Worm (Caenorhabditis elegans) whole organism, L1 larva: Measurements from ENCODE around the gene T12A2.21.

Experiments used
- C04F5.9 ChIP-seq: sonication (generic microtip); optimal IDR thresholded peaks from 2 replicates; lab custom pipeline; 2016; ENCODE audit warnings: missing genetic modification characterization, missing compliant biosample characterization
- C34B4.2 ChIP-seq: sonication (generic microtip); optimal IDR thresholded peaks from 2 replicates; lab custom pipeline; 2017; ENCODE audit warnings: mild to moderate bottlenecking, missing genetic modification characterization, missing compliant biosample characterization
- F16B12.6 ChIP-seq: fragments of 150-350 bp; optimal IDR thresholded peaks from 2 replicates; lab custom pipeline; 2014; ENCODE audit warnings: missing biosample characterization, missing genetic modification characterization
- aly-2 ChIP-seq: fragments of 150-350 bp; optimal IDR thresholded peaks from 2 replicates; lab custom pipeline; 2014; ENCODE audit warnings: missing biosample characterization, missing genetic modification characterization
- ama-1 ChIP-seq: fragments of 150-350 bp; optimal IDR thresholded peaks from 2 replicates; lab custom pipeline; 2014
- blmp-1 ChIP-seq: fragments of 150-350 bp; optimal IDR thresholded peaks from 2 replicates; lab custom pipeline; 2014; ENCODE audit warnings: missing biosample characterization, missing genetic modification characterization
- ceh-88 ChIP-seq: fragments of 200-800 bp; sonication (Bioruptor generic); IDR thresholded peaks from 2 replicates; pipeline ENCODE4 v1.3.6; 2022; ENCODE audit warnings: missing genetic modification characterization, missing compliant biosample characterization
- dpl-1 ChIP-seq, 3 experiments: fragments of 150-350 bp in 2 of 3; sonication (generic microtip) in 1 of 3; optimal IDR thresholded peaks; 2 replicates each; lab custom pipeline; 2014 to 2017; ENCODE audit warnings: missing biosample characterization in 3 of 3, missing genetic modification characterization in 3 of 3, missing genetic modification reagents in 3 of 3
- dsc-1 ChIP-seq: sonication (generic microtip); optimal IDR thresholded peaks from 2 replicates; lab custom pipeline; 2016; ENCODE audit warnings: mild to moderate bottlenecking, missing genetic modification characterization, missing compliant biosample characterization
- efl-1 ChIP-seq, 4 experiments: fragments of 150-350 bp; optimal IDR thresholded peaks in 3 of 4; peaks in 1 of 4; 1 replicate in 1 of 4; 2 replicates in 3 of 4; lab custom pipeline; 2014; ENCODE audit warnings: missing biosample characterization in 2 of 4, missing genetic modification characterization in 2 of 4, missing genetic modification reagents in 2 of 4
- egl-13 ChIP-seq: sonication (generic microtip); optimal IDR thresholded peaks from 2 replicates; lab custom pipeline; 2016; ENCODE audit warnings: missing genotype, missing genetic modification reagents, missing genetic modification characterization, missing compliant biosample characterization
- egl-27 ChIP-seq, 2 experiments: fragments of 150-350 bp in 1 of 2; sonication (generic microtip); optimal IDR thresholded peaks; 3 replicates each; lab custom pipeline; 2017 to 2018; ENCODE audit warnings: missing biosample characterization in 2 of 2, missing genetic modification characterization in 2 of 2, missing genetic modification reagents in 2 of 2
- elt-2 ChIP-seq: sonication (generic microtip); optimal IDR thresholded peaks from 2 replicates; lab custom pipeline; 2016; ENCODE audit warnings: missing genetic modification characterization, mild to moderate bottlenecking, inconsistent platforms, missing compliant biosample characterization, missing genetic modification reagents
- elt-3 ChIP-seq, 6 experiments: fragments of 150-350 bp in 1 of 6; sonication (generic microtip); optimal IDR thresholded peaks; 2 replicates each; lab custom pipeline; 2017 to 2018; ENCODE audit warnings: missing biosample characterization in 6 of 6, missing genetic modification characterization in 6 of 6, inconsistent platforms in 1 of 6
- fkh-10 ChIP-seq: sonication (generic microtip); optimal IDR thresholded peaks from 2 replicates; lab custom pipeline; 2017; ENCODE audit warnings: missing biosample characterization, missing genetic modification reagents, missing genetic modification characterization
- fkh-8 ChIP-seq: sonication (generic microtip); optimal IDR thresholded peaks from 2 replicates; lab custom pipeline; 2016; ENCODE audit warnings: mild to moderate bottlenecking, missing genetic modification characterization, missing compliant biosample characterization
- irx-1 ChIP-seq: sonication (generic microtip); optimal IDR thresholded peaks from 2 replicates; lab custom pipeline; 2016; ENCODE audit warnings: missing genetic modification characterization, missing compliant biosample characterization
- lin-13 ChIP-seq: fragments of 150-350 bp; optimal IDR thresholded peaks from 2 replicates; lab custom pipeline; 2014; ENCODE audit warnings: missing biosample characterization, missing genetic modification reagents, missing genetic modification characterization
- lin-15B ChIP-seq: fragments of 150-350 bp; sonication (generic microtip); optimal IDR thresholded peaks from 3 replicates; lab custom pipeline; 2014; ENCODE audit warnings: missing biosample characterization, missing genetic modification characterization
- lin-39 ChIP-seq: fragments of 150-350 bp; optimal IDR thresholded peaks from 2 replicates; lab custom pipeline; 2014; ENCODE audit warnings: missing biosample characterization, missing genetic modification reagents, missing genetic modification characterization
- lsy-2 ChIP-seq, 2 experiments: fragments of 150-350 bp; optimal IDR thresholded peaks; 2 replicates each; lab custom pipeline; 2014; ENCODE audit warnings: missing biosample characterization in 2 of 2, missing genetic modification characterization in 2 of 2
- mab-9 ChIP-seq: fragments of 200-800 bp; sonication (Bioruptor generic); IDR thresholded peaks from 2 replicates; pipeline ENCODE4 v1.3.6; 2022; ENCODE audit warnings: missing genetic modification reagents, missing genetic modification characterization, missing compliant biosample characterization
- mep-1 ChIP-seq: fragments of 150-350 bp; optimal IDR thresholded peaks from 2 replicates; lab custom pipeline; 2014; ENCODE audit warnings: missing biosample characterization, missing genetic modification characterization
- nhr-11 ChIP-seq: fragments of 150-350 bp; optimal IDR thresholded peaks from 2 replicates; lab custom pipeline; 2014; ENCODE audit warnings: missing biosample characterization, missing genetic modification characterization
- nhr-28 ChIP-seq: fragments of 150-350 bp; optimal IDR thresholded peaks from 2 replicates; lab custom pipeline; 2014; ENCODE audit warnings: missing biosample characterization, missing genetic modification characterization
- nhr-76 ChIP-seq: sonication (generic microtip); optimal IDR thresholded peaks from 2 replicates; lab custom pipeline; 2017; ENCODE audit warnings: missing biosample characterization, missing genetic modification characterization
- nhr-84 ChIP-seq: sonication (generic microtip); optimal IDR thresholded peaks from 2 replicates; lab custom pipeline; 2017; ENCODE audit warnings: missing biosample characterization, missing genetic modification characterization
- snpc-4 ChIP-seq: fragments of 150-350 bp; optimal IDR thresholded peaks from 2 replicates; lab custom pipeline; 2014; ENCODE audit warnings: missing biosample characterization, missing genetic modification characterization
- sup-37 ChIP-seq: fragments of 200-800 bp; sonication (Bioruptor generic); optimal IDR thresholded peaks from 2 replicates; lab custom pipeline; 2018; ENCODE audit warnings: mild to moderate bottlenecking, missing genetic modification characterization, missing compliant biosample characterization
- tbx-2 ChIP-seq: sonication (generic microtip); optimal IDR thresholded peaks from 2 replicates; lab custom pipeline; 2016; ENCODE audit warnings: missing genetic modification characterization, missing compliant biosample characterization
- unc-30 ChIP-seq: sonication (generic microtip); optimal IDR thresholded peaks from 2 replicates; lab custom pipeline; 2017; ENCODE audit warnings: missing biosample characterization, missing genetic modification characterization
- vab-15 ChIP-seq: sonication (generic microtip); optimal IDR thresholded peaks from 2 replicates; lab custom pipeline; 2017; ENCODE audit warnings: missing genotype, mild to moderate bottlenecking, missing genetic modification characterization, missing compliant biosample characterization
- xbp-1 ChIP-seq: sonication (generic microtip); optimal IDR thresholded peaks from 2 replicates; lab custom pipeline; 2016; ENCODE audit warnings: missing genetic modification characterization, missing compliant biosample characterization
- zag-1 ChIP-seq: fragments of 150-350 bp; optimal IDR thresholded peaks from 2 replicates; lab custom pipeline; 2014; ENCODE audit warnings: missing biosample characterization, missing genetic modification characterization
- ztf-11 ChIP-seq, 2 experiments: sonication (generic microtip); optimal IDR thresholded peaks; 2 replicates each; lab custom pipeline; 2016 to 2017; ENCODE audit warnings: missing genetic modification characterization in 2 of 2, missing biosample characterization in 1 of 2, missing compliant biosample characterization in 1 of 2
- ztf-4 ChIP-seq: fragments of 150-350 bp; optimal IDR thresholded peaks from 2 replicates; lab custom pipeline; 2014; ENCODE audit warnings: missing biosample characterization, missing genetic modification characterization

The T12A2.21 gene

DNA sequence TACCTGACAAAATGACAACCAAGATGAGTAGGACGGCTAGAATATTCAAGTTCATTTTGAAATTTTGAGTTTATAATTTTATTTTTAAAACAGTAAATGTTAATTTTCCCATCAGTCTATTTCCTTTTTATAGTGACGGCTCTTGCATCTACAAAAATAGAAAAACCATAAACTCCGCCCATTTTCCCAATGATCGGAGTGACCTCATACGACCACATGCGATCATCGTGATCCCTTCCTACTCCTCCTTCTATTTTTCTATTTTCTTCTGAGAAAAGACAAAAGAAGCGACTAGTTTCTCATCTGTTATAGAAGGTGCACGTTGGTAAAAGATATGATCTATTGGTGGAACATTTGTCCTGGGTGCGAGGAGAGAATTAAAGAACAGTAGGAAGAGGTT lies 21.1 kb downstream of the T12A2.21 start, which contains the start of gene C23G10.11 (continued):
- TF ChIP-seq elt-2 (tag; lab: Kevin White, UChicago) (no peak), vab-15 (tag; lab: Kevin White, UChicago) (no peak), aly-2 (no peak), ztf-4 (no peak), tbx-2 (tag; lab: Kevin White, UChicago) (no peak), nhr-76 (tag; lab: Kevin White, UChicago) (no peak), mep-1 (tag; lab: Kevin White, UChicago) (no peak)

DNA sequence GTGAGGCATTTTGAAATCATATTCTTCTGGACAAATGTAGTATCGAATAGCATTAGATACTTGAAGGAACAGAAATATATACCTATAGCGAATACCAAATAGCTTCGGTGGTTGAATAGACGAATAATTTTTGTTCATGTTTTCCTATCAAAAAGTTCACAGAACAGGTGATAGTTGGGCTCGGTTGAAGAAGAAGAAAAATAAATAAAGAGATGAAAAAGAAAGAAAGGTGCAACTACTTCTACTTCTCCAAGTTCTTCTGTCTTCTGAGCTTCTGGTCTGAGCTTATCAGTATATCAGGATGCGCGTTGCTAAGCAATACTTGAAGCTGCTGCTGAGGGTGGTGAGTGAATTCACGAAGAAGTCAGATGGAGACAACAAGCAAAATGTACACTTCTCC lies 22.6 kb downstream of the T12A2.21 start, which contains the start of gene C23G10.10:
Gene C23G10.10 (minus strand): TSS at position 101 of the 400 bp plus-strand sequence.
- TF ChIP-seq lin-15B (tag; lab: Kevin White, UChicago) (no peak), fkh-8 (tag; lab: Kevin White, UChicago) (peak; percentile 34)

DNA sequence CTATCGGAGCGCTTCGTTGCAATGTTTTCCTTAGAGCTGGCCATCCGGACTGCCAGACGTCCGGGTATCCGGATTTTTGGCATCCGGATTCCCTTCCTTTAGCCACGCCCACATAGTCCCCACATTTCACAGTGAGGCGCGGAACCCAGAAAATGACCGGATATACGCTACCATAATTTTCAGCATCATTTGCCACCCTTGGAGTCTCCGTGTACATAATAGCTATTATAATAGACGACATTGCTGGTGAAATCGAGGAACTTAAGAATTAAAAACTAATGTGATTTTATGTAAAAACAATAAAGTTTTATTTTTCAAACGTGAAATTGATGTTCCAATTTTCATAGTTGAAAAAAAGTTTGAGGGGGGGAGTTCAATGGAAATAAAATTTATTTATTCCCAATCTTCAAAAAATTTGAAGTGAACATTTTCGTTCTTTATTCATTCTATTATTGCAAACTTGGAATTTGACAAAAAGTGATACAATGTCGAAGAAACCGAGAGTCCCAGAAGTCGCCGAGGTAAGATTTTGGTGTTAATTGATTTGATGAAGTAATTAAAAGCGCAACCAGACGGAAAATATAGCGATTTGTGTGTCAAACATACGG lies 26.2 kb downstream of the T12A2.21 start:
- TF ChIP-seq nhr-28 = no peak
- peak; percentile 46 for TF ChIP-seq snpc-4 (tag; lab: Kevin White, UChicago)

DNA sequence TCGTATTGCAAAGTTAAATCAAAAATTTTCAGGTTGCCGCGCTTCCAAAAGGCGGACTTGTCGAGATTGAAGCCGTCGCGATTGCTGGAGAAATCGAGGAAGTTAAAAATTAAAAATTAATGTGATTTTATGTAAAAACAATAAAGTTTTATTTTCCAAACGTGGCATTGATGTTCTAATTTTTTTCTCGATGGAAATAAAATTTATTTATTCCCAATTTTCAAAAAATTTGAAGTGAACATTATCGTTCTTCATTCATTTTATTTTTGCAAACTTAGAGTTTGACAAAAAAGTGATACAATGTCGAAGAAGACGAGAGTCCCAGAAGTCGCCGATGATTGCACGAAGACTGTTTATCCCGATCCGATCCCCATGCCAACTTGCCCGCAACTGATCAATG lies 27.6 kb downstream of the T12A2.21 start, which contains the start of gene C23G10.1:
Gene C23G10.1 (plus strand): TSS at position 301 of the 400 bp plus-strand sequence.
- TF ChIP-seq blmp-1 (tag; lab: Kevin White, UChicago) (no peak), unc-30 (no peak), F16B12.6 (tag; lab: Kevin White, UChicago) (no peak), egl-13 (no peak), ztf-11 (tag; optimal IDR thresholded peaks at IDR 0.05; lab: Kevin White, UChicago) (no peak), fkh-10 (no peak), egl-27 (tag; optimal IDR thresholded peaks at IDR 0.05; lab: Kevin White, UChicago) (no peak)

DNA sequence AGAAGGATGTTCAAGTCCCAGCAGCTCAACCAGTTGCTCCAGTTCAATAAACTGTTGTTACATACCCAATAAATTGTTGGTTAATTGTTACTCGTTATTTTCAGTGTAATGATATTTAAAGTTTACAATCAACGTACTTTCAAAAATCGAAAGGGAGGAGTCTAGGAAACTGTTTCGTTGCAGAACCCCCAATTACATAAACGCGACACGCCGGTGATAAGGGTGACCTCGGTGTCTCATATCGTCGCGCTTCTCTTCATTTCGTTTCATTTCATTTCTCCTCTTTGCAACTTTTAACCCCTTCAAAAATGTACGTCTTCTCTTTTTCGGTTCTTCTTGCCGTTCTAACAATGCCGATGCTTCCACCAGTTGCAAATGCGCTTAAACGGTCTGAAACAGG lies 28.7 kb downstream of the T12A2.21 start, which contains the start of gene C23G10.2:
Gene C23G10.2 (plus strand): TSS at position 184 of the 400 bp plus-strand sequence.
- TF ChIP-seq elt-3 (tag; optimal IDR thresholded peaks at IDR 0.05; lab: Kevin White, UChicago) = peak in 1 of 6 experiments; percentile 58
- TF ChIP-seq irx-1 (tag; lab: Kevin White, UChicago) = no peak
- TF ChIP-seq blmp-1 (tag; lab: Kevin White, UChicago) = peak; percentile 14
- TF ChIP-seq nhr-84 (tag; lab: Kevin White, UChicago) = no peak
- TF ChIP-seq lsy-2 (tag; optimal IDR thresholded peaks at IDR 0.05; lab: Kevin White, UChicago) = peak in 1 of 2 experiments; percentile 36
- no peak for TF ChIP-seq sup-37

DNA sequence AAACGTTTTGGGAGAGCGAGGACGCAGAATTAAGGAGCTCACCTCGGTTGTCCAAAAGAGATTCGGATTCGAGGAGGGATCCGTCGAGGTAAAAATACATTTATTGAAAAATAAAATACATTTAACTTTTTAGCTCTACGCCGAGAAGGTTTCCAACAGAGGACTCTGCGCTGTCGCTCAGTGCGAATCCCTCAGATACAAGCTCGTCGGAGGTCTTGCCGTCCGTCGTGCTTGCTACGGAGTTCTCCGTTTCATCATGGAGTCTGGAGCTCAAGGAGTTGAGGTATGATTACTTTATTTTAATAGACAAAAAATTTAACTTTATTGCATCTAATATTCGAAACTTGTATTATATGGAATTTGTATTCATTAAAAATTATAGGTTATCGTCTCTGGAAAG lies 29.5 kb downstream of the T12A2.21 start:
- no peak for TF ChIP-seq dsc-1 (tag; lab: Kevin White, UChicago)
- no peak for TF ChIP-seq nhr-11 (tag; lab: Kevin White, UChicago)
- no peak for TF ChIP-seq lin-13
- no peak for TF ChIP-seq ama-1
- no peak for TF ChIP-seq ceh-88 (GFP tag; lab: Robert Waterston, UW)
- TF ChIP-seq mab-9 (GFP tag; lab: Robert Waterston, UW) = no peak
- TF ChIP-seq elt-2 (tag; lab: Kevin White, UChicago) = no peak
- no peak for TF ChIP-seq lin-39
- TF ChIP-seq mep-1 (tag; lab: Kevin White, UChicago) = no peak
- TF ChIP-seq unc-30 = no peak
- no peak for TF ChIP-seq C04F5.9 (tag; lab: Kevin White, UChicago)
- no peak for TF ChIP-seq xbp-1 (tag; lab: Kevin White, UChicago)
- no peak for TF ChIP-seq zag-1 (tag; lab: Kevin White, UChicago)
- no peak for TF ChIP-seq efl-1 (optimal IDR thresholded peaks at IDR 0.05; lab: Kevin White, UChicago)
- TF ChIP-seq efl-1 (GFP tag; optimal IDR thresholded peaks at IDR 0.05 in 1 of 2; lab: Kevin White, UChicago) = no peak
- no peak for TF ChIP-seq C34B4.2 (tag; lab: Kevin White, UChicago)
- no peak for TF ChIP-seq dpl-1 (GFP tag; optimal IDR thresholded peaks at IDR 0.05; lab: Kevin White, UChicago)
